Fruit fly (Drosophila melanogaster): ENCODE measurements around the gene TBC1D23.
A peak's percentile ranks its signal among the peaks of the same experiment; 100 is the strongest.

The TBC1D23 gene

dm6 chr2L:1082668-1083067 is 46.4 kb upstream of the TBC1D23 start:
- TF ChIP-seq CG13287 (GFP tag; IDR thresholded peaks at IDR 0.05; ENCODE audit: partially characterized antibody): peak; percentile 29; the same call in 1 of the 2 replicates
- TF ChIP-seq E2f2 (GFP tag; IDR thresholded peaks at IDR 0.05): peak; percentile 11; the same call in 1 of the 2 replicates
- peak; percentile 87 for TF ChIP-seq ewg (GFP tag; optimal IDR thresholded peaks at IDR 0.05)
- 0 out of 2 replicates have a peak, but pooled peaks have one; percentile 9 for TF ChIP-seq CG14014 (GFP tag; IDR thresholded peaks at IDR 0.05)
- 0 out of 4 replicates have a peak, but pooled peaks have one; percentile 62 for TF ChIP-seq chinmo (GFP tag; IDR thresholded peaks at IDR 0.05; ENCODE audit: partially characterized antibody)
- no peak for TF ChIP-seq E2f1 (GFP tag; IDR thresholded peaks at IDR 0.05)
- peak; percentile 68 for TF ChIP-seq Deaf1 (tag; optimal IDR thresholded peaks at IDR 0.05)
- TF ChIP-seq Doc3 (GFP tag; IDR thresholded peaks at IDR 0.05; ENCODE audit: partially characterized antibody): 0 out of 3 replicates have a peak, but pooled peaks have one; percentile 10
- peak; percentile 20 for TF ChIP-seq scrt (GFP tag; optimal IDR thresholded peaks at IDR 0.05)
- peak; percentile 85 for TF ChIP-seq Adf1 (GFP tag; IDR thresholded peaks at IDR 0.05)
- peak; percentile 93 for TF ChIP-seq z (GFP tag; IDR thresholded peaks at IDR 0.05)
- peak; percentile 34 to 60 for TF ChIP-seq Trl (optimal IDR thresholded peaks at IDR 0.05)
- TF ChIP-seq Trl (GFP tag; optimal IDR thresholded peaks at IDR 0.05): no peak
- no peak for TF ChIP-seq Atf-2 (GFP tag; optimal IDR thresholded peaks at IDR 0.05)
- 0 out of 3 replicates have a peak, but pooled peaks have one; percentile 4 for TF ChIP-seq sr (GFP tag; IDR thresholded peaks at IDR 0.05)
- no peak for TF ChIP-seq CG11504 (tag; optimal IDR thresholded peaks at IDR 0.05)
- no peak for TF ChIP-seq sqz (GFP tag; optimal IDR thresholded peaks at IDR 0.05)
- no peak for TF ChIP-seq sna (GFP tag; IDR thresholded peaks at IDR 0.05; ENCODE audit: partially characterized antibody)

DNA sequence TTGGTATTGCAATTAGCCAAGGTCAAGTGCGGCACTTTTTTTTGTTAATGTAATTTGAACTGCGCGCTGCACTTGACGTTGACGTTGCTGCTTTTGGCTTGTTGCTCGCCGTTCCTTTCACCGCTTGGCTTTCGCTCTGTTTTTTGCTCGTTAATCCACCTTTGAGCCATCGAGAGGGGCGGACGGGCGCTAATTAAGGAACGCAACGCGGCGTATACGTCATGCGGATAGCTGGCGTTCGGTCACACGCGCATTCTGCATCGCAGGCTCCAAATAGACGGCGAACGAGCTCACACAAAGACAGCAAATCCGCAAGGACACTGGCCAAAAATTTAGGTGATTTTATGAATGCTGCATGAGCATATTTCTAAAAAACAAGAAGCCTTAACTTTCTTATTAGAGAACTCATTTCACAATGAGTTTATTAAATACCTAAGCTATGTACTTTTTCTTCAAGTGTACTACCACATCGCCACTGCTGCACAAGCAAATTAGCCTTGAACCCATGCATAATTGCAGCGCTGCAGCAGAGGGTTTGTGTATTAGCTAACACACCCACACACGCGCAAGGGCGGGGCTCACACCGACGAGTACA is 42.7 kb upstream of the TBC1D23 start:
- TF ChIP-seq CG30431 (GFP tag; optimal IDR thresholded peaks at IDR 0.05) (peak; percentile 6), CG32532 (GFP tag; IDR thresholded peaks at IDR 0.05) (0 out of 2 replicates have a peak, but pooled peaks have one; percentile 22), onecut (GFP tag; IDR thresholded peaks at IDR 0.05) (no peak), tll (GFP tag; optimal IDR thresholded peaks at IDR 0.05) (no peak), CG9932 (GFP tag; IDR thresholded peaks at IDR 0.05) (0 out of 2 replicates have a peak, but pooled peaks have one; percentile 12), Ets65A (GFP tag) (peak; percentile 78), Med (GFP tag) (peak; percentile 77), Gug (GFP tag; IDR thresholded peaks at IDR 0.05) (0 out of 4 replicates have a peak, but pooled peaks have one; percentile 1), CG15479 (GFP tag; optimal IDR thresholded peaks at IDR 0.05) (peak; percentile 22), tio (GFP tag; optimal IDR thresholded peaks at IDR 0.05) (no peak), Ssrp (tag; optimal IDR thresholded peaks at IDR 0.05) (no peak), CG14441 (GFP tag; IDR thresholded peaks at IDR 0.05) (peak; percentile 6; the same call in 1 of the 2 replicates), sisA (GFP tag; IDR thresholded peaks at IDR 0.05) (0 out of 2 replicates have a peak, but pooled peaks have one; percentile 28), disco-r (GFP tag; optimal IDR thresholded peaks at IDR 0.05) (no peak)

DNA sequence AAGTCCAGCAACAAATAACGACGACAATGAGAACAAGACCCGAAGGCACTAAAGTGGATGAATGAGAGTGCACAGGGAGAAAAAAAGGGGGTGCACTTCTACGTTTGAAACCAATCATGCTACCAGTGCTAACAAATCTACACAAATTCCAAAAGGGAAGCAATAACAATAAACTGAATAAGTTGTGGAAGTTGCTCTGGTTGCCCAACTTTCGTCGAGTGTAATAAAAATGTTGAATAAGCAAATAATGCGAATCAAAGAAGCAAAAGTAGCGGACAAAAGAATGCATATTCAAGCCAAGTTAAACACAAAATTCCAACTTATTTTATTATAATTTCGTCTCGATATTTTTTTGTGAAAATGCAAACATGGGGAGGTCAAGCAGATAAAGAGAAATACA is 37.4 kb upstream of the TBC1D23 start:
- TF ChIP-seq CG17328 (GFP tag; IDR thresholded peaks at IDR 0.05): 0 out of 2 replicates have a peak, but pooled peaks have one; percentile 13
- 0 out of 2 replicates have a peak, but pooled peaks have one; percentile 7 for TF ChIP-seq MBD-R2 (GFP tag; IDR thresholded peaks at IDR 0.05)
- no peak for TF ChIP-seq CG17385 (GFP tag; optimal IDR thresholded peaks at IDR 0.05)
- TF ChIP-seq CG6654 (GFP tag; optimal IDR thresholded peaks at IDR 0.05): no peak
- TF ChIP-seq unpg (GFP tag; optimal IDR thresholded peaks at IDR 0.05): no peak
- no peak for TF ChIP-seq hbn (GFP tag; IDR thresholded peaks at IDR 0.05; ENCODE audit: partially characterized antibody)
- TF ChIP-seq CG17361 (GFP tag; IDR thresholded peaks at IDR 0.05): no peak
- TF ChIP-seq Med (GFP tag): peak; percentile 70
- no peak for TF ChIP-seq Neu2 (GFP tag; optimal IDR thresholded peaks at IDR 0.05; ENCODE audit: borderline replicate concordance)
- TF ChIP-seq row (GFP tag; IDR thresholded peaks at IDR 0.05): 0 out of 3 replicates have a peak, but pooled peaks have one; percentile 20
- peak; percentile 2 for TF ChIP-seq lab (GFP tag; optimal IDR thresholded peaks at IDR 0.05)
- TF ChIP-seq bowl (GFP tag; IDR thresholded peaks at IDR 0.05): no peak
- 0 out of 2 replicates have a peak, but pooled peaks have one; percentile 13 for TF ChIP-seq ap (GFP tag; IDR thresholded peaks at IDR 0.05)
- TF ChIP-seq ranshi (GFP tag; IDR thresholded peaks at IDR 0.05): 0 out of 2 replicates have a peak, but pooled peaks have one; percentile 17
- no peak for TF ChIP-seq Blimp-1 (GFP tag; optimal IDR thresholded peaks at IDR 0.05)
- no peak for TF ChIP-seq toy (GFP tag; IDR thresholded peaks at IDR 0.05)
- TF ChIP-seq lola (GFP tag; optimal IDR thresholded peaks at IDR 0.05): no peak

Measured in whole organism, embryonic.